Fruit fly (Drosophila melanogaster) whole organism, embryonic: ENCODE data around the gene Rich.

Source experiments
- ATbp ChIP-seq: fragments of 200-800 bp; sonication (Bioruptor generic); optimal IDR thresholded peaks from 2 replicates; lab custom pipeline; 2017; ENCODE audit warnings: missing biosample characterization, mild to moderate bottlenecking, missing genetic modification characterization, missing genetic modification reagents
- Adf1 ChIP-seq: fragments of 200-800 bp; sonication (Bioruptor generic); IDR thresholded peaks from 2 replicates; pipeline ENCODE4 v1.3.6; 2022; ENCODE audit warnings: missing biosample characterization, missing genetic modification characterization
- Atf-2 ChIP-seq: fragments of 200-800 bp; sonication (Bioruptor generic); optimal IDR thresholded peaks from 2 replicates; lab custom pipeline; 2016; ENCODE audit warnings: missing biosample characterization, missing genetic modification characterization
- BtbVII ChIP-seq: fragments of 200-800 bp; sonication (Bioruptor generic); optimal IDR thresholded peaks from 3 replicates; lab custom pipeline; 2017; ENCODE audit warnings: missing biosample characterization, mild to moderate bottlenecking, missing genetic modification characterization
- CG11247 ChIP-seq: fragments of 200-800 bp; sonication (Bioruptor generic); IDR thresholded peaks from 2 replicates; pipeline ENCODE4 v1.3.6; 2022; ENCODE audit warnings: missing biosample characterization, missing genetic modification characterization
- CG12659 ChIP-seq: fragments of 200-800 bp; sonication (Bioruptor generic); optimal IDR thresholded peaks from 3 replicates; lab custom pipeline; 2017; ENCODE audit warnings: mild to moderate bottlenecking, missing biosample characterization, missing genetic modification reagents, missing genetic modification characterization
- CG14965 ChIP-seq: fragments of 200-800 bp; sonication (Bioruptor generic); optimal IDR thresholded peaks from 2 replicates; lab custom pipeline; 2016; ENCODE audit warnings: missing biosample characterization, missing genetic modification characterization, borderline replicate concordance
- CG16815 ChIP-seq: fragments of 200-800 bp; sonication (Bioruptor generic); optimal IDR thresholded peaks from 3 replicates; lab custom pipeline; 2017; ENCODE audit warnings: missing biosample characterization, mild to moderate bottlenecking, missing genetic modification characterization
- CG16863 ChIP-seq: fragments of 200-800 bp; sonication (Bioruptor generic); optimal IDR thresholded peaks from 3 replicates; lab custom pipeline; 2016; ENCODE audit warnings: missing biosample characterization, missing genetic modification characterization
- CG17802 ChIP-seq: fragments of 200-800 bp; sonication (Bioruptor generic); optimal IDR thresholded peaks from 2 replicates; lab custom pipeline; 2018; ENCODE audit warnings: missing biosample characterization, mild to moderate bottlenecking, missing genetic modification characterization, moderate library complexity
- CG1832 ChIP-seq: fragments of 200-800 bp; sonication (Bioruptor generic); optimal IDR thresholded peaks from 2 replicates; lab custom pipeline; 2017; ENCODE audit warnings: missing biosample characterization, mild to moderate bottlenecking, missing genetic modification characterization, inconsistent platforms
- CG2712 ChIP-seq: fragments of 200-800 bp; optimal IDR thresholded peaks from 3 replicates; lab custom pipeline; 2019; ENCODE audit warnings: missing biosample characterization, mild to moderate bottlenecking, missing genetic modification characterization, moderate library complexity
- CG31224 ChIP-seq: fragments of 200-800 bp; sonication (Bioruptor generic); IDR thresholded peaks from 2 replicates; pipeline ENCODE4 v1.3.6; 2022; ENCODE audit warnings: missing biosample characterization, missing genetic modification characterization
- CG31365 ChIP-seq: fragments of 200-800 bp; sonication (Bioruptor generic); optimal IDR thresholded peaks from 2 replicates; lab custom pipeline; 2018; ENCODE audit warnings: missing biosample characterization, mild to moderate bottlenecking, missing genetic modification characterization
- CG32532 ChIP-seq: fragments of 200-800 bp; sonication (Bioruptor generic); IDR thresholded peaks from 2 replicates; pipeline ENCODE4 v1.3.6; 2022; ENCODE audit warnings: missing biosample characterization, missing genetic modification characterization
- CG33213 ChIP-seq: fragments of 200-800 bp; sonication (Bioruptor generic); optimal IDR thresholded peaks from 3 replicates; lab custom pipeline; 2016; ENCODE audit warnings: missing biosample characterization, missing genetic modification characterization
- CG33557 ChIP-seq: fragments of 200-800 bp; sonication (Bioruptor generic); optimal IDR thresholded peaks from 2 replicates; lab custom pipeline; 2019; ENCODE audit warnings: missing biosample characterization, mild to moderate bottlenecking, missing genetic modification characterization, moderate library complexity
- CG4328 ChIP-seq: fragments of 200-800 bp; sonication (Bioruptor generic); optimal IDR thresholded peaks from 3 replicates; lab custom pipeline; 2017; ENCODE audit warnings: missing biosample characterization, missing genetic modification reagents, missing genetic modification characterization
- CG4854 ChIP-seq: fragments of 200-800 bp; sonication (Bioruptor generic); optimal IDR thresholded peaks from 2 replicates; lab custom pipeline; 2016; ENCODE audit warnings: missing biosample characterization, missing genetic modification characterization, inconsistent platforms
- CG8089 ChIP-seq: fragments of 200-800 bp; sonication (Bioruptor generic); optimal IDR thresholded peaks from 3 replicates; lab custom pipeline; 2016; ENCODE audit warnings: missing biosample characterization, missing genetic modification characterization
- CG8388 ChIP-seq: fragments of 200-800 bp; sonication (Bioruptor generic); optimal IDR thresholded peaks from 2 replicates; lab custom pipeline; 2019; ENCODE audit warnings: missing biosample characterization, mild to moderate bottlenecking, missing genetic modification characterization, moderate library complexity
- Deaf1 ChIP-seq: fragments of 200-800 bp; optimal IDR thresholded peaks from 3 replicates; lab custom pipeline; 2019; ENCODE audit warnings: missing biosample characterization, mild to moderate bottlenecking, missing genetic modification characterization, moderate library complexity
- Fer2 ChIP-seq: fragments of 200-800 bp; sonication (Bioruptor generic); optimal IDR thresholded peaks from 2 replicates; lab custom pipeline; 2018; ENCODE audit warnings: missing biosample characterization, mild to moderate bottlenecking, missing genetic modification characterization, moderate library complexity
- HLHmδ ChIP-seq: fragments of 200-800 bp; sonication (Bioruptor generic); optimal IDR thresholded peaks from 2 replicates; lab custom pipeline; 2018; ENCODE audit warnings: missing biosample characterization, mild to moderate bottlenecking, missing genetic modification characterization, moderate library complexity
- Hey ChIP-seq: fragments of 200-800 bp; sonication (Bioruptor generic); optimal IDR thresholded peaks from 3 replicates; lab custom pipeline; 2018; ENCODE audit warnings: missing biosample characterization, mild to moderate bottlenecking, missing genetic modification characterization
- Hmx ChIP-seq: fragments of 200-800 bp; sonication (Bioruptor generic); optimal IDR thresholded peaks from 2 replicates; lab custom pipeline; 2016; ENCODE audit warnings: missing biosample characterization, missing genetic modification characterization
- Kr ChIP-seq: fragments of 200-800 bp; sonication (Bioruptor generic); optimal IDR thresholded peaks from 2 replicates; lab custom pipeline; 2017; ENCODE audit warnings: missing biosample characterization, mild to moderate bottlenecking, missing genetic modification characterization
- Meics ChIP-seq: fragments of 200-800 bp; sonication (Bioruptor generic); optimal IDR thresholded peaks from 2 replicates; lab custom pipeline; 2017; ENCODE audit warnings: missing biosample characterization, mild to moderate bottlenecking, missing genetic modification characterization
- NFAT ChIP-seq: fragments of 200-800 bp; sonication (Bioruptor generic); IDR thresholded peaks from 2 replicates; pipeline ENCODE4 v1.3.6; 2022; ENCODE audit warnings: missing biosample characterization, missing genetic modification characterization
- NfI ChIP-seq: fragments of 200-800 bp; sonication (Bioruptor generic); optimal IDR thresholded peaks from 3 replicates; lab custom pipeline; 2018; ENCODE audit warnings: missing biosample characterization, mild to moderate bottlenecking, missing genetic modification characterization, moderate library complexity
- Spps ChIP-seq: fragments of 200-800 bp; sonication (Bioruptor generic); optimal IDR thresholded peaks from 2 replicates; lab custom pipeline; 2018; ENCODE audit warnings: missing biosample characterization, mild to moderate bottlenecking, missing genetic modification characterization
- ase ChIP-seq: fragments of 200-800 bp; sonication (Bioruptor generic); IDR thresholded peaks from 3 replicates; pipeline ENCODE4 v1.3.6; 2022; ENCODE audit warnings: missing biosample characterization, missing genetic modification characterization
- ato ChIP-seq: fragments of 200-800 bp; sonication (Bioruptor generic); IDR thresholded peaks from 2 replicates; pipeline ENCODE4 v1.3.6; 2022; ENCODE audit warnings: missing biosample characterization, missing genetic modification characterization; ENCODE audit not compliant: partially characterized antibody
- corto ChIP-seq: fragments of 200-800 bp; sonication (Bioruptor generic); optimal IDR thresholded peaks from 2 replicates; lab custom pipeline; 2016; ENCODE audit warnings: missing biosample characterization, mild to moderate bottlenecking, missing genetic modification characterization, moderate library complexity
- da ChIP-seq: fragments of 200-800 bp; sonication (Bioruptor generic); optimal IDR thresholded peaks from 2 replicates; lab custom pipeline; 2016; ENCODE audit warnings: missing biosample characterization, missing genetic modification characterization
- dimm ChIP-seq: fragments of 200-800 bp; sonication (Bioruptor generic); IDR thresholded peaks from 2 replicates; pipeline ENCODE4 v1.3.6; 2022; ENCODE audit warnings: missing biosample characterization, missing genetic modification characterization
- ems ChIP-seq: fragments of 200-800 bp; sonication (Bioruptor generic); optimal IDR thresholded peaks from 3 replicates; lab custom pipeline; 2016; ENCODE audit warnings: missing biosample characterization, missing genetic modification characterization
- en ChIP-seq: fragments of 200-800 bp; sonication (Bioruptor generic); optimal IDR thresholded peaks from 2 replicates; lab custom pipeline; 2016; ENCODE audit warnings: missing biosample characterization, missing genetic modification characterization
- exex ChIP-seq: fragments of 200-800 bp; sonication (Bioruptor generic); optimal IDR thresholded peaks from 4 replicates; lab custom pipeline; 2018; ENCODE audit warnings: missing biosample characterization, mild to moderate bottlenecking, missing genetic modification characterization, moderate library complexity
- her ChIP-seq: fragments of 200-800 bp; sonication (Bioruptor generic); optimal IDR thresholded peaks from 2 replicates; lab custom pipeline; 2016; ENCODE audit warnings: missing biosample characterization, missing genetic modification characterization
- jing ChIP-seq: fragments of 200-800 bp; sonication (Bioruptor generic); optimal IDR thresholded peaks from 2 replicates; lab custom pipeline; 2018; ENCODE audit warnings: missing biosample characterization, mild to moderate bottlenecking, missing genetic modification characterization
- maf-S ChIP-seq: fragments of 200-800 bp; sonication (Bioruptor generic); optimal IDR thresholded peaks from 2 replicates; lab custom pipeline; 2016; ENCODE audit warnings: missing biosample characterization, missing genetic modification characterization
- nerfin-2 ChIP-seq: fragments of 200-800 bp; sonication (Bioruptor generic); IDR thresholded peaks from 2 replicates; pipeline ENCODE4 v1.3.6; 2022; ENCODE audit warnings: missing biosample characterization, missing genetic modification characterization; ENCODE audit not compliant: partially characterized antibody
- pros ChIP-seq: fragments of 200-800 bp; sonication (Bioruptor generic); optimal IDR thresholded peaks from 3 replicates; lab custom pipeline; 2019; ENCODE audit warnings: missing biosample characterization, mild to moderate bottlenecking, missing genetic modification characterization, moderate library complexity
- slp2 ChIP-seq: fragments of 200-800 bp; sonication (Bioruptor generic); optimal IDR thresholded peaks from 2 replicates; lab custom pipeline; 2016; ENCODE audit warnings: missing biosample characterization, missing genetic modification characterization
- sqz ChIP-seq: fragments of 200-800 bp; sonication (Bioruptor generic); optimal IDR thresholded peaks from 3 replicates; lab custom pipeline; 2018; ENCODE audit warnings: missing biosample characterization, mild to moderate bottlenecking, missing genetic modification characterization
- tio ChIP-seq: fragments of 200-800 bp; sonication (Bioruptor generic); optimal IDR thresholded peaks from 2 replicates; lab custom pipeline; 2017; ENCODE audit warnings: missing biosample characterization, missing genetic modification characterization, inconsistent platforms
- trem ChIP-seq: fragments of 200-800 bp; optimal IDR thresholded peaks from 3 replicates; lab custom pipeline; 2019; ENCODE audit warnings: missing biosample characterization, mild to moderate bottlenecking, missing genetic modification characterization, moderate library complexity
- usp ChIP-seq: fragments of >200 bp; optimal IDR thresholded peaks from 2 replicates; lab custom pipeline; 2017; ENCODE audit warnings: missing biosample characterization, missing genetic modification characterization

The Rich gene

dm6 chr3L:22287994-22288766 is 25.5 kb upstream of the Rich start, which contains the start of the genes Hem and IleRS (continued):
- TF ChIP-seq CG4328 (GFP tag; lab: Kevin White, UChicago) (peak; percentile 81), Kr (GFP tag; lab: Kevin White, UChicago) (no peak), nerfin-2 (GFP tag; lab: Robert Waterston, UW) (peak; percentile 60), en (GFP tag; lab: Kevin White, UChicago) (peak; percentile 69), Meics (GFP tag; lab: Kevin White, UChicago) (peak; percentile 90), ems (GFP tag; lab: Kevin White, UChicago) (peak; percentile 62), CG12659 (GFP tag; lab: Kevin White, UChicago) (peak; percentile 95), Adf1 (peak; percentile 61), Hey (tag; lab: Kevin White, UChicago) (no peak), CG33213 (GFP tag; lab: Kevin White, UChicago) (peak; percentile 80), Atf-2 (peak; percentile 84), ATbp (peak; percentile 80), CG16863 (GFP tag; lab: Kevin White, UChicago) (peak; percentile 83), BtbVII (GFP tag; lab: Kevin White, UChicago) (peak; percentile 84), tio (GFP tag; lab: Kevin White, UChicago) (peak; percentile 94), ato (GFP tag; lab: Robert Waterston, UW) (peak; percentile 78), jing (GFP tag; lab: Kevin White, UChicago) (peak; percentile 72), CG17802 (tag; lab: Kevin White, UChicago) (peak; percentile 73), CG31365 (tag; lab: Kevin White, UChicago) (peak; percentile 15), Deaf1 (tag; lab: Kevin White, UChicago) (no peak), CG33557 (peak; percentile 89), dimm (GFP tag; lab: Robert Waterston, UW) (peak; percentile 57), CG8388 (GFP tag; lab: Kevin White, UChicago) (peak; percentile 91), Spps (tag; lab: Kevin White, UChicago) (peak; percentile 90), da (GFP tag; lab: Kevin White, UChicago) (no peak), CG4854 (peak; percentile 64), CG14965 (GFP tag; lab: Kevin White, UChicago) (peak; percentile 30), CG2712 (tag; lab: Kevin White, UChicago) (peak; percentile 96), trem (peak; percentile 93), ase (GFP tag; lab: Robert Waterston, UW) (peak; percentile 85), sqz (no peak), NFAT (GFP tag; lab: Robert Waterston, UW) (peak; percentile 67), pros (GFP tag; lab: Kevin White, UChicago) (no peak), her (GFP tag; lab: Kevin White, UChicago) (peak; percentile 45), CG31224 (GFP tag; lab: Robert Waterston, UW) (peak; percentile 81), slp2 (GFP tag; lab: Kevin White, UChicago) (peak; percentile 79), CG11247 (GFP tag; lab: Robert Waterston, UW) (peak; percentile 86), Hmx (peak; percentile 71), CG32532 (GFP tag; lab: Robert Waterston, UW) (peak; percentile 93), usp (GFP tag; lab: Kevin White, UChicago) (no peak), HLHmδ (GFP tag; lab: Kevin White, UChicago) (no peak), NfI (peak; percentile 88), CG8089 (GFP tag; lab: Kevin White, UChicago) (peak; percentile 83), exex (tag; lab: Kevin White, UChicago) (no peak), Fer2 (tag; lab: Kevin White, UChicago) (peak; percentile 90), corto (GFP tag; lab: Kevin White, UChicago) (peak; percentile 39), CG1832 (GFP tag; lab: Kevin White, UChicago) (no peak), maf-S (GFP tag; lab: Kevin White, UChicago) (peak; percentile 73), CG16815 (peak; percentile 90)
